Worm (Caenorhabditis elegans) whole organism, mixed stage, embryonic: ENCODE measurements around the gene str-262.

Experiments
- M03D4.4 ChIP-seq: sonication (generic microtip); optimal IDR thresholded peaks from 2 replicates; lab custom pipeline; 2017; ENCODE audit warnings: mild to moderate bottlenecking, missing genetic modification characterization, missing compliant biosample characterization
- blmp-1 ChIP-seq: fragments of 150-350 bp; optimal IDR thresholded peaks from 2 replicates; lab custom pipeline; 2014; ENCODE audit warnings: missing biosample characterization, missing genetic modification characterization
- ces-1 ChIP-seq: fragments of 150-350 bp; optimal IDR thresholded peaks from 2 replicates; lab custom pipeline; 2014; ENCODE audit warnings: missing biosample characterization, missing genetic modification reagents, missing genetic modification characterization
- elt-3 ChIP-seq: fragments of 150-350 bp; optimal IDR thresholded peaks from 2 replicates; lab custom pipeline; 2014; ENCODE audit warnings: missing biosample characterization, missing genetic modification characterization
- ham-2 ChIP-seq: fragments of 200-800 bp; sonication (Bioruptor generic); optimal IDR thresholded peaks from 2 replicates; lab custom pipeline; 2018; ENCODE audit warnings: mild to moderate bottlenecking, missing genetic modification characterization, missing compliant biosample characterization
- lin-13 ChIP-seq: fragments of 150-350 bp; optimal IDR thresholded peaks from 2 replicates; lab custom pipeline; 2014; ENCODE audit warnings: missing biosample characterization, missing genetic modification characterization
- lin-32 ChIP-seq: fragments of 200-800 bp; sonication (Bioruptor generic); optimal IDR thresholded peaks from 2 replicates; lab custom pipeline; 2018; ENCODE audit warnings: mild to moderate bottlenecking, missing genetic modification characterization, missing compliant biosample characterization
- lsy-2 ChIP-seq: fragments of 150-350 bp; optimal IDR thresholded peaks from 2 replicates; lab custom pipeline; 2014; ENCODE audit warnings: missing biosample characterization, missing genetic modification characterization
- mab-5 ChIP-seq: fragments of 150-350 bp; optimal IDR thresholded peaks from 2 replicates; lab custom pipeline; 2014; ENCODE audit warnings: missing biosample characterization, missing genetic modification characterization
- nhr-28 ChIP-seq: fragments of 150-350 bp; optimal IDR thresholded peaks from 2 replicates; lab custom pipeline; 2014; ENCODE audit warnings: missing biosample characterization, missing genetic modification characterization
- snpc-4 ChIP-seq: fragments of 150-350 bp; optimal IDR thresholded peaks from 2 replicates; lab custom pipeline; 2014; ENCODE audit warnings: missing biosample characterization, missing genetic modification characterization
- sptf-1 ChIP-seq: sonication (generic microtip); optimal IDR thresholded peaks from 2 replicates; lab custom pipeline; 2017; ENCODE audit warnings: mild to moderate bottlenecking, missing genetic modification characterization, moderate library complexity, missing compliant biosample characterization
- unc-62 ChIP-seq: fragments of 150-350 bp; optimal IDR thresholded peaks from 2 replicates; lab custom pipeline; 2014; ENCODE audit warnings: missing biosample characterization, missing genetic modification reagents, missing genetic modification characterization
- ztf-11 ChIP-seq: fragments of 150-350 bp; optimal IDR thresholded peaks from 2 replicates; lab custom pipeline; 2014; ENCODE audit warnings: missing biosample characterization, missing genetic modification characterization

- TF ChIP-seq elt-3 (tag; lab: Kevin White, UChicago) (no peak), blmp-1 (tag; lab: Kevin White, UChicago) (no peak), sptf-1 (tag; lab: Kevin White, UChicago) (no peak), M03D4.4 (tag; lab: Kevin White, UChicago) (no peak), nhr-28 (tag; lab: Kevin White, UChicago) (no peak), ztf-11 (tag; lab: Kevin White, UChicago) (no peak), unc-62 (GFP tag; lab: Kevin White, UChicago) (no peak), lsy-2 (tag; lab: Kevin White, UChicago) (no peak), lin-32 (GFP tag; lab: Kevin White, UChicago) (no peak), snpc-4 (no peak), ces-1 (GFP tag; lab: Kevin White, UChicago) (no peak), lin-13 (tag; lab: Kevin White, UChicago) (no peak), mab-5 (tag; lab: Kevin White, UChicago) (no peak), ham-2 (GFP tag; lab: Kevin White, UChicago) (no peak)
These were observed 25.8 kb downstream of the str-262 start for ce11 chrV:726573-727483.
